Worm (Caenorhabditis elegans) whole organism, mixed stage, embryonic: ENCODE data around the gene T12G3.4.

ENCODE experiments used
- M03D4.4 ChIP-seq: sonication (generic microtip); optimal IDR thresholded peaks from 2 replicates; lab custom pipeline; 2017; ENCODE audit warnings: mild to moderate bottlenecking, missing genetic modification characterization, missing compliant biosample characterization
- bed-3 ChIP-seq: fragments of 200-800 bp; sonication (Bioruptor generic); optimal IDR thresholded peaks from 3 replicates; lab custom pipeline; 2018; ENCODE audit warnings: mild to moderate bottlenecking, missing genetic modification characterization, moderate library complexity, missing compliant biosample characterization
- blmp-1 ChIP-seq: fragments of 150-350 bp; optimal IDR thresholded peaks from 2 replicates; lab custom pipeline; 2014; ENCODE audit warnings: missing biosample characterization, missing genetic modification characterization
- ceh-39 ChIP-seq: fragments of 150-350 bp; optimal IDR thresholded peaks from 2 replicates; lab custom pipeline; 2014; ENCODE audit warnings: missing biosample characterization, missing genetic modification characterization
- ceh-43 ChIP-seq: fragments of 200-800 bp; sonication (Bioruptor generic); optimal IDR thresholded peaks from 2 replicates; lab custom pipeline; 2018; ENCODE audit warnings: mild to moderate bottlenecking, missing genetic modification characterization, moderate library complexity, missing compliant biosample characterization
- ceh-83 ChIP-seq: fragments of 200-800 bp; sonication (Bioruptor generic); optimal IDR thresholded peaks from 2 replicates; lab custom pipeline; 2018; ENCODE audit warnings: mild to moderate bottlenecking, missing genetic modification characterization, missing compliant biosample characterization
- ces-1 ChIP-seq: fragments of 150-350 bp; optimal IDR thresholded peaks from 2 replicates; lab custom pipeline; 2014; ENCODE audit warnings: missing biosample characterization, missing genetic modification reagents, missing genetic modification characterization
- cnd-1 ChIP-seq: fragments of 200-800 bp; sonication (Bioruptor generic); optimal IDR thresholded peaks from 2 replicates; lab custom pipeline; 2018; ENCODE audit warnings: mild to moderate bottlenecking, missing genetic modification characterization, missing compliant biosample characterization
- drap-1 ChIP-seq: fragments of 200-800 bp; sonication (Bioruptor generic); optimal IDR thresholded peaks from 3 replicates; lab custom pipeline; 2018; ENCODE audit warnings: mild to moderate bottlenecking, missing genetic modification characterization, missing compliant biosample characterization
- elt-1 ChIP-seq: sonication (generic microtip); optimal IDR thresholded peaks from 2 replicates; lab custom pipeline; 2017; ENCODE audit warnings: missing genetic modification characterization, mild to moderate bottlenecking, missing compliant biosample characterization, antibody characterized with exemption, moderate library complexity, borderline replicate concordance; ENCODE audit not compliant: insufficient read depth
- elt-3 ChIP-seq: fragments of 150-350 bp; optimal IDR thresholded peaks from 2 replicates; lab custom pipeline; 2014; ENCODE audit warnings: missing biosample characterization, missing genetic modification characterization
- flh-1 ChIP-seq: fragments of 200-800 bp; sonication (Bioruptor generic); optimal IDR thresholded peaks from 2 replicates; lab custom pipeline; 2018; ENCODE audit warnings: mild to moderate bottlenecking, missing genetic modification characterization, moderate library complexity, missing compliant biosample characterization
- ham-2 ChIP-seq: fragments of 200-800 bp; sonication (Bioruptor generic); optimal IDR thresholded peaks from 2 replicates; lab custom pipeline; 2018; ENCODE audit warnings: mild to moderate bottlenecking, missing genetic modification characterization, missing compliant biosample characterization
- hlh-1 ChIP-seq: fragments of 150-350 bp; optimal IDR thresholded peaks from 2 replicates; lab custom pipeline; 2014; ENCODE audit warnings: missing biosample characterization, missing genetic modification reagents, missing genetic modification characterization
- lin-13 ChIP-seq: fragments of 150-350 bp; optimal IDR thresholded peaks from 2 replicates; lab custom pipeline; 2014; ENCODE audit warnings: missing biosample characterization, missing genetic modification characterization
- lin-32 ChIP-seq: fragments of 200-800 bp; sonication (Bioruptor generic); optimal IDR thresholded peaks from 2 replicates; lab custom pipeline; 2018; ENCODE audit warnings: mild to moderate bottlenecking, missing genetic modification characterization, missing compliant biosample characterization
- lsy-2 ChIP-seq: fragments of 150-350 bp; optimal IDR thresholded peaks from 2 replicates; lab custom pipeline; 2014; ENCODE audit warnings: missing biosample characterization, missing genetic modification characterization
- mab-5 ChIP-seq: fragments of 150-350 bp; optimal IDR thresholded peaks from 2 replicates; lab custom pipeline; 2014; ENCODE audit warnings: missing biosample characterization, missing genetic modification characterization
- mep-1 ChIP-seq: fragments of 150-350 bp; optimal IDR thresholded peaks from 2 replicates; lab custom pipeline; 2017; ENCODE audit warnings: missing biosample characterization, missing genetic modification reagents, missing genetic modification characterization, inconsistent platforms
- mls-2 ChIP-seq: sonication (generic microtip); optimal IDR thresholded peaks from 2 replicates; lab custom pipeline; 2016; ENCODE audit warnings: mild to moderate bottlenecking, missing genetic modification characterization, moderate library complexity, missing compliant biosample characterization
- nhr-12 ChIP-seq: fragments of 150-350 bp; optimal IDR thresholded peaks from 2 replicates; lab custom pipeline; 2014; ENCODE audit warnings: missing biosample characterization, missing genetic modification characterization
- nhr-2 ChIP-seq: fragments of 150-350 bp; optimal IDR thresholded peaks from 2 replicates; lab custom pipeline; 2014; ENCODE audit warnings: missing biosample characterization, missing genetic modification characterization
- nhr-237 ChIP-seq: fragments of 150-350 bp; optimal IDR thresholded peaks from 2 replicates; lab custom pipeline; 2014; ENCODE audit warnings: missing biosample characterization, missing genetic modification characterization
- nhr-28 ChIP-seq: fragments of 150-350 bp; optimal IDR thresholded peaks from 2 replicates; lab custom pipeline; 2014; ENCODE audit warnings: missing biosample characterization, missing genetic modification characterization
- nhr-76 ChIP-seq: sonication (generic microtip); optimal IDR thresholded peaks from 2 replicates; lab custom pipeline; 2017; ENCODE audit warnings: missing biosample characterization, missing genetic modification characterization
- pha-4 ChIP-seq: fragments of 150-350 bp; optimal IDR thresholded peaks from 2 replicates; lab custom pipeline; 2018; ENCODE audit warnings: missing biosample characterization, missing genetic modification reagents, missing genetic modification characterization
- sem-2 ChIP-seq: fragments of 200-800 bp; sonication (Bioruptor generic); optimal IDR thresholded peaks from 2 replicates; lab custom pipeline; 2018; ENCODE audit warnings: mild to moderate bottlenecking, missing genetic modification characterization, missing compliant biosample characterization
- snpc-4 ChIP-seq: fragments of 150-350 bp; optimal IDR thresholded peaks from 2 replicates; lab custom pipeline; 2014; ENCODE audit warnings: missing biosample characterization, missing genetic modification characterization
- sptf-1 ChIP-seq: sonication (generic microtip); optimal IDR thresholded peaks from 2 replicates; lab custom pipeline; 2017; ENCODE audit warnings: mild to moderate bottlenecking, missing genetic modification characterization, moderate library complexity, missing compliant biosample characterization
- tbx-8 ChIP-seq: fragments of 200-800 bp; sonication (Bioruptor generic); optimal IDR thresholded peaks from 2 replicates; lab custom pipeline; 2018; ENCODE audit warnings: mild to moderate bottlenecking, missing genetic modification characterization, moderate library complexity, missing compliant biosample characterization
- unc-120 ChIP-seq: sonication (generic microtip); optimal IDR thresholded peaks from 2 replicates; lab custom pipeline; 2017; ENCODE audit warnings: missing genetic modification characterization, missing compliant biosample characterization; ENCODE audit not compliant: poor library complexity, severe bottlenecking
- unc-39 ChIP-seq: fragments of 150-350 bp; optimal IDR thresholded peaks from 2 replicates; lab custom pipeline; 2014; ENCODE audit warnings: missing biosample characterization, missing genetic modification characterization
- unc-62 ChIP-seq: fragments of 150-350 bp; optimal IDR thresholded peaks from 2 replicates; lab custom pipeline; 2014; ENCODE audit warnings: missing biosample characterization, missing genetic modification reagents, missing genetic modification characterization
- zip-8 ChIP-seq: fragments of 150-350 bp; optimal IDR thresholded peaks from 2 replicates; lab custom pipeline; 2014; ENCODE audit warnings: missing biosample characterization, missing genetic modification characterization
- ztf-11 ChIP-seq: fragments of 150-350 bp; optimal IDR thresholded peaks from 2 replicates; lab custom pipeline; 2014; ENCODE audit warnings: missing biosample characterization, missing genetic modification characterization

Gene T12G3.4

ce11 chrIV:12047552-12048347 is at the start of gene T12G3.4:
Gene T12G3.4 (plus strand): TSS chrIV:12048256.
- peak; percentile 57 for TF ChIP-seq pha-4 (tag; lab: Kevin White, UChicago)
- no peak for TF ChIP-seq mep-1 (tag; lab: Kevin White, UChicago)
- TF ChIP-seq zip-8: no peak
- no peak for TF ChIP-seq mls-2 (tag; lab: Kevin White, UChicago)

DNA sequence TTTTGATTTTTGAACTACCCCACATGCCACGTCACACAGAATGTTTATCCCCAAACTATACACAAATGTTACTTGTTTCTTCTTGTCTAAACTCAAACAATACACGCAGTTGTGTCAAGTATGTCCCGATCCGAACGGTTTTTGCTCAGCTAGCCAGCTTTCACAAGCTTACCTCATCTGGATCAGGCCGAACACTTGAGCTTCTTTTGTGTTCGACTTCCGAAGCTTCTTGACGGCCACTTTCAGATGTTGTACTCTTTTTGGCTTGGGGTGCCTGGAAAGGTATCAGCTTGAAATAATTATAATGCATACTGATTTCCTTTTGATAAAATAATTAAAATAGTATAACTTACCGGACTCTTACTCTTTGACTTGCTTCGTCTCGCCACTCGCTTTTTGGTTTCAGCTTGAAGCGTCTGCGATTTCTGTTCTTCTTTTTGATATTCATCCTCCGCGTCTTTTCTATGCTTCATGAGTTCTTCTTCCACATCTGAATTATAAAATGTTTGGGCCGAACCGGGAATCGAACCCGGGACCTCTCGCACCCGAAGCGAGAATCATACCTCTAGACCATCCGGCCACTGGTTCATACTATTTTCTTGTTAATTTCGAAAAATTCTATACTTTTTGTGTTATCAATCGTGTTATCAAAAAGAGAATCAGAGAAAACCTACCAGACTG is 42.8 kb upstream of the T12G3.4 start:
- TF ChIP-seq zip-8 (no peak), nhr-2 (tag; lab: Kevin White, UChicago) (no peak), bed-3 (GFP tag; lab: Kevin White, UChicago) (no peak), nhr-12 (tag; lab: Kevin White, UChicago) (no peak), blmp-1 (tag; lab: Kevin White, UChicago) (no peak), hlh-1 (tag; lab: Kevin White, UChicago) (no peak)

DNA sequence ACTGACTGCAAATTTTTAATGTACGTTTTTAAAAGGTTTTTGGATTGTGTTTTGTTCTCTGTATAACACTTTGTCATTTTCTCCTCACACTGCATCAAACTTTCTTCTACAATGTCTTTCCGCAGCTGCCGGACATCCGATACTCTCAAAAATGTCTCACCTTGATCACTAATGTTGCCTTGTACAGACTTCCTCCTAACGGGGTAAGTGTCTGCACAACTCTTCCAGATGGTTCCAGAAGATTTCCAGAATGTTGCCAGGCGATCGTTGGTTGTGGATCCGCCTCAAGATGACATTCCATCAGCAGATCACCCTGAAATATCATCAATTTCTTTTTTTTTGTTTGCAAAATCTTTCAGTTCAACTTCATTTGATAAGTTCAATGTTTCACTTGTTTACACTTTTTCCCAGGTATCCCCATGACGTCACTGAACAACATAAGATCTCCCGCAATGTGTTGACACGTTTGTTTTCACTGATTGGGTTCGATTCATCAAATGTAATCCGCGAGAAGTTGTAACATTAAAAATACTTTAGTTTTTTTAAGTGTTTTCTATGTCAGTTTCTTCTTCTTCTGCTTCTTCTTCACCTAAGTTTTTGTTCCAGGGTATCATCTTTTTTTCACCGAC is 38.9 kb upstream of the T12G3.4 start:
- TF ChIP-seq nhr-237 (tag; lab: Kevin White, UChicago) (no peak), nhr-76 (tag; lab: Kevin White, UChicago) (no peak), ztf-11 (tag; lab: Kevin White, UChicago) (no peak)

DNA sequence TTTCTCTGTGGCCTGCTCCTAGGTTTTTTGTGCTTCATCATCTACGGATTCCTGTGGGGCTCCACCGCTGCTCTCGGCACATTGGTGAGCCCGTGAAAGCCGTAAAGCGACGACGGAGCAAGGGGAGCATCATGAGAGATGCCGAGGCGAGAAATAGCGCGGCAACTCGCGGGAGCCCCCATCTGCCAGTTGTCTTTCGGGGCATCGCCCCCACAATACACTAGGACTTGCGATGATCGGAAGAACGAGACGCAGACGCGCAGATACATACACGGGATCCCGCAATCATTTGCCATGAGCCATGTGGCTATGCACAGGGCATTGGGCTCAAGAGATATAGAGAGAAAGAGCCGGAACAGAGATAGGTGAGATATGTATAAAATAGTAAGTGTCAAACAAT is 37.7 kb upstream of the T12G3.4 start:
- TF ChIP-seq nhr-12 (tag; lab: Kevin White, UChicago) (no peak), elt-3 (tag; lab: Kevin White, UChicago) (no peak), drap-1 (GFP tag; lab: Kevin White, UChicago) (peak; percentile 1), sptf-1 (tag; lab: Kevin White, UChicago) (no peak), zip-8 (no peak), ceh-39 (no peak), lsy-2 (no peak), nhr-2 (tag; lab: Kevin White, UChicago) (no peak), unc-39 (tag; lab: Kevin White, UChicago) (no peak), ztf-11 (tag; lab: Kevin White, UChicago) (no peak), blmp-1 (tag; lab: Kevin White, UChicago) (no peak), hlh-1 (tag; lab: Kevin White, UChicago) (peak; percentile 89), ces-1 (GFP tag; lab: Kevin White, UChicago) (no peak), lin-13 (tag; lab: Kevin White, UChicago) (no peak), ceh-43 (no peak), nhr-28 (tag; lab: Kevin White, UChicago) (no peak), nhr-76 (tag; lab: Kevin White, UChicago) (no peak), mls-2 (tag; lab: Kevin White, UChicago) (no peak), flh-1 (GFP tag; lab: Kevin White, UChicago) (no peak), M03D4.4 (tag; lab: Kevin White, UChicago) (peak; percentile 39), ham-2 (GFP tag; lab: Kevin White, UChicago) (no peak), unc-120 (tag; lab: Kevin White, UChicago) (peak; percentile 96), cnd-1 (tag; lab: Kevin White, UChicago) (no peak), mab-5 (tag; lab: Kevin White, UChicago) (no peak), sem-2 (GFP tag; lab: Kevin White, UChicago) (no peak), elt-1 (tag; lab: Kevin White, UChicago) (no peak), ceh-83 (no peak), snpc-4 (no peak), unc-62 (peak; percentile 65), tbx-8 (GFP tag; lab: Kevin White, UChicago) (no peak), lin-32 (GFP tag; lab: Kevin White, UChicago) (no peak), pha-4 (tag; lab: Kevin White, UChicago) (no peak), bed-3 (GFP tag; lab: Kevin White, UChicago) (no peak)
